Fruit fly (Drosophila melanogaster) whole organism, embryonic: ENCODE results near the gene CG14082.

Source experiments
- Abd-B ChIP-seq: fragments of 200-800 bp; sonication (Bioruptor generic); optimal IDR thresholded peaks from 2 replicates; lab custom pipeline; 2018; ENCODE audit warnings: missing biosample characterization, mild to moderate bottlenecking, missing genetic modification characterization, moderate library complexity
- Asciz ChIP-seq: fragments of 200-800 bp; sonication (Bioruptor generic); optimal IDR thresholded peaks from 2 replicates; lab custom pipeline; 2017; ENCODE audit warnings: missing biosample characterization, mild to moderate bottlenecking, missing genetic modification characterization, missing genetic modification reagents
- BEAF-32 ChIP-seq: fragments of 200-800 bp; sonication (Bioruptor generic); optimal IDR thresholded peaks from 3 replicates; lab custom pipeline; 2017; ENCODE audit warnings: missing biosample characterization, missing genetic modification characterization, mild to moderate bottlenecking, moderate library complexity, missing genetic modification reagents
- CG10654 ChIP-seq: fragments of 200-800 bp; sonication (Bioruptor generic); optimal IDR thresholded peaks from 2 replicates; lab custom pipeline; 2016; ENCODE audit warnings: missing biosample characterization, missing genetic modification characterization
- CG12769 ChIP-seq: fragments of 200-800 bp; sonication (Bioruptor generic); optimal IDR thresholded peaks from 2 replicates; lab custom pipeline; 2019; ENCODE audit warnings: missing biosample characterization, mild to moderate bottlenecking, missing genetic modification characterization, moderate library complexity
- CG1603 ChIP-seq: fragments of 200-800 bp; sonication (Bioruptor generic); optimal IDR thresholded peaks from 2 replicates; lab custom pipeline; 2019; ENCODE audit warnings: missing biosample characterization, mild to moderate bottlenecking, missing genetic modification characterization, moderate library complexity
- CG17361 ChIP-seq: fragments of 200-800 bp; sonication (Bioruptor generic); IDR thresholded peaks from 3 replicates; pipeline ENCODE4 v1.3.6; 2022; ENCODE audit warnings: missing biosample characterization, missing genetic modification characterization
- CG17568 ChIP-seq: fragments of 200-800 bp; sonication (Bioruptor generic); optimal IDR thresholded peaks from 2 replicates; lab custom pipeline; 2018; ENCODE audit warnings: missing biosample characterization, mild to moderate bottlenecking, missing genetic modification characterization, moderate library complexity
- CG3065 ChIP-seq: fragments of 200-800 bp; sonication (Bioruptor generic); optimal IDR thresholded peaks from 2 replicates; lab custom pipeline; 2016; ENCODE audit warnings: missing biosample characterization, missing genetic modification characterization
- CG34376 ChIP-seq: fragments of 200-800 bp; sonication (Bioruptor generic); optimal IDR thresholded peaks from 2 replicates; lab custom pipeline; 2018; ENCODE audit warnings: missing biosample characterization, mild to moderate bottlenecking, missing genetic modification characterization
- CG3847 ChIP-seq: fragments of 200-800 bp; sonication (Bioruptor generic); IDR thresholded peaks from 2 replicates; pipeline ENCODE4 v1.3.6; 2022; ENCODE audit warnings: missing biosample characterization, missing genetic modification characterization
- CG42726 ChIP-seq: fragments of 200-800 bp; sonication (Bioruptor generic); IDR thresholded peaks from 2 replicates; pipeline ENCODE4 v1.3.6; 2022; ENCODE audit warnings: missing biosample characterization, missing genetic modification characterization; ENCODE audit not compliant: partially characterized antibody
- CG6791 ChIP-seq: fragments of 200-800 bp; sonication (Bioruptor generic); IDR thresholded peaks from 3 replicates; pipeline ENCODE4 v1.3.6; 2022; ENCODE audit warnings: missing biosample characterization, missing genetic modification characterization; ENCODE audit not compliant: partially characterized antibody
- CG7271 ChIP-seq: fragments of 200-800 bp; sonication (Bioruptor generic); optimal IDR thresholded peaks from 2 replicates; lab custom pipeline; 2018; ENCODE audit warnings: missing biosample characterization, mild to moderate bottlenecking, missing genetic modification characterization, moderate library complexity
- CG8290 ChIP-seq, 3 experiments: fragments of 200-800 bp; sonication (Bioruptor generic); optimal IDR thresholded peaks; 2 replicates each; lab custom pipeline; 2016 to 2019; ENCODE audit warnings: missing biosample characterization in 3 of 3, missing genetic modification characterization in 3 of 3, mild to moderate bottlenecking in 2 of 3, moderate library complexity in 1 of 3
- CG9797 ChIP-seq: fragments of 200-800 bp; sonication (Bioruptor generic); optimal IDR thresholded peaks from 3 replicates; lab custom pipeline; 2018; ENCODE audit warnings: missing biosample characterization, mild to moderate bottlenecking, missing genetic modification characterization
- CTCF ChIP-seq: fragments of 200-800 bp; sonication (Bioruptor generic); optimal IDR thresholded peaks from 2 replicates; lab custom pipeline; 2017; ENCODE audit warnings: missing biosample characterization, mild to moderate bottlenecking, missing genetic modification characterization, moderate library complexity
- Dp ChIP-seq: fragments of 200-800 bp; sonication (Bioruptor generic); optimal IDR thresholded peaks from 2 replicates; lab custom pipeline; 2018; ENCODE audit warnings: missing biosample characterization, mild to moderate bottlenecking, missing genetic modification characterization, moderate library complexity
- Ets65A ChIP-seq: fragments of 200-800 bp; sonication (Bioruptor generic); peaks from one replicate; lab custom pipeline; 2016; ENCODE audit warnings: missing biosample characterization, missing genetic modification characterization
- HmgD ChIP-seq: fragments of 200-800 bp; sonication (Bioruptor generic); optimal IDR thresholded peaks from 3 replicates; lab custom pipeline; 2016; ENCODE audit warnings: missing biosample characterization, missing genetic modification characterization
- Hr39 ChIP-seq: fragments of >200 bp; optimal IDR thresholded peaks from 2 replicates; lab custom pipeline; 2017
- Jarid2 ChIP-seq: fragments of 200-800 bp; sonication (Bioruptor generic); optimal IDR thresholded peaks from 3 replicates; lab custom pipeline; 2017; ENCODE audit warnings: mild to moderate bottlenecking, missing biosample characterization, missing genetic modification reagents, missing genetic modification characterization
- MBD-R2 ChIP-seq: fragments of 200-800 bp; sonication (Bioruptor generic); IDR thresholded peaks from 2 replicates; pipeline ENCODE4 v1.3.6; 2022; ENCODE audit warnings: missing biosample characterization, missing genetic modification characterization
- Pdp1 ChIP-seq, 2 experiments: fragments of 200-800 bp; sonication (Bioruptor generic); optimal IDR thresholded peaks; 3 replicates each; lab custom pipeline; 2016; ENCODE audit warnings: missing biosample characterization in 2 of 2, missing genetic modification characterization in 2 of 2, mild to moderate bottlenecking in 1 of 2, moderate library complexity in 1 of 2
- Sox102F ChIP-seq: fragments of 200-800 bp; sonication (Bioruptor generic); optimal IDR thresholded peaks from 2 replicates; lab custom pipeline; 2018; ENCODE audit warnings: missing biosample characterization, mild to moderate bottlenecking, missing genetic modification characterization, moderate library complexity
- TFAM ChIP-seq: fragments of 200-800 bp; sonication (Bioruptor generic); optimal IDR thresholded peaks from 2 replicates; lab custom pipeline; 2017; ENCODE audit warnings: missing biosample characterization, missing genetic modification characterization, inconsistent platforms
- Taf1 ChIP-seq: fragments of 200-800 bp; sonication (Bioruptor generic); IDR thresholded peaks from 2 replicates; pipeline ENCODE4 v1.3.6; 2022; ENCODE audit warnings: missing biosample characterization, missing genetic modification characterization
- Vsx1 ChIP-seq: fragments of 200-800 bp; sonication (Bioruptor generic); optimal IDR thresholded peaks from 2 replicates; lab custom pipeline; 2017; ENCODE audit warnings: missing biosample characterization, mild to moderate bottlenecking, missing genetic modification characterization, missing genetic modification reagents
- bcd ChIP-seq: fragments of 200-800 bp; sonication (Bioruptor generic); optimal IDR thresholded peaks from 2 replicates; lab custom pipeline; 2017; ENCODE audit warnings: missing biosample characterization, mild to moderate bottlenecking, missing genetic modification characterization
- chinmo ChIP-seq: fragments of 200-800 bp; sonication (Bioruptor generic); IDR thresholded peaks from 4 replicates; pipeline ENCODE4 v1.3.6; 2022; ENCODE audit warnings: missing biosample characterization, missing genetic modification characterization; ENCODE audit not compliant: partially characterized antibody
- en ChIP-seq: fragments of 200-800 bp; sonication (Bioruptor generic); optimal IDR thresholded peaks from 2 replicates; lab custom pipeline; 2016; ENCODE audit warnings: missing biosample characterization, missing genetic modification characterization
- gce ChIP-seq: fragments of 200-800 bp; sonication (Bioruptor generic); IDR thresholded peaks from 3 replicates; pipeline ENCODE4 v1.3.6; 2022; ENCODE audit warnings: missing biosample characterization, missing genetic modification characterization
- jigr1 ChIP-seq: fragments of 200-800 bp; sonication (Bioruptor generic); IDR thresholded peaks from 3 replicates; pipeline ENCODE4 v1.3.6; 2022; ENCODE audit warnings: missing biosample characterization, missing genetic modification characterization
- jumu ChIP-seq: fragments of 200-800 bp; sonication (Bioruptor generic); optimal IDR thresholded peaks from 3 replicates; lab custom pipeline; 2016; ENCODE audit warnings: missing biosample characterization, missing genetic modification characterization
- ken ChIP-seq: fragments of 200-800 bp; sonication (Bioruptor generic); IDR thresholded peaks from 3 replicates; pipeline ENCODE4 v1.3.6; 2022; ENCODE audit warnings: missing biosample characterization, missing genetic modification characterization
- pho ChIP-seq: fragments of 200-800 bp; sonication (Bioruptor generic); optimal IDR thresholded peaks from 2 replicates; lab custom pipeline; 2016; ENCODE audit warnings: missing biosample characterization, missing genetic modification characterization
- pita ChIP-seq: fragments of 200-800 bp; sonication (Bioruptor generic); optimal IDR thresholded peaks from 2 replicates; lab custom pipeline; 2017; ENCODE audit warnings: missing biosample characterization, mild to moderate bottlenecking, missing genetic modification characterization
- pros ChIP-seq: fragments of 200-800 bp; sonication (Bioruptor generic); optimal IDR thresholded peaks from 3 replicates; lab custom pipeline; 2019; ENCODE audit warnings: missing biosample characterization, mild to moderate bottlenecking, missing genetic modification characterization, moderate library complexity
- sens ChIP-seq: fragments of 200-800 bp; sonication (Bioruptor generic); peaks from one replicate; lab custom pipeline; 2016; ENCODE audit warnings: missing biosample characterization, missing genetic modification characterization
- sens-2 ChIP-seq: fragments of 200-800 bp; sonication (Bioruptor generic); IDR thresholded peaks from 2 replicates; pipeline ENCODE4 v1.3.6; 2022; ENCODE audit warnings: missing biosample characterization, missing genetic modification characterization
- slbo ChIP-seq: fragments of 200-800 bp; sonication (Bioruptor generic); IDR thresholded peaks from 2 replicates; pipeline ENCODE4 v1.3.6; 2022; ENCODE audit warnings: missing biosample characterization, missing genetic modification characterization
- stwl ChIP-seq: fragments of 200-800 bp; sonication (Bioruptor generic); optimal IDR thresholded peaks from 3 replicates; lab custom pipeline; 2018; ENCODE audit warnings: missing biosample characterization, mild to moderate bottlenecking, missing genetic modification characterization, moderate library complexity
- toy ChIP-seq: fragments of 200-800 bp; sonication (Bioruptor generic); IDR thresholded peaks from 2 replicates; pipeline ENCODE4 v1.3.6; 2022; ENCODE audit warnings: missing biosample characterization, missing genetic modification characterization
- trem ChIP-seq: fragments of 200-800 bp; optimal IDR thresholded peaks from 3 replicates; lab custom pipeline; 2019; ENCODE audit warnings: missing biosample characterization, mild to moderate bottlenecking, missing genetic modification characterization, moderate library complexity

Gene CG14082

DNA sequence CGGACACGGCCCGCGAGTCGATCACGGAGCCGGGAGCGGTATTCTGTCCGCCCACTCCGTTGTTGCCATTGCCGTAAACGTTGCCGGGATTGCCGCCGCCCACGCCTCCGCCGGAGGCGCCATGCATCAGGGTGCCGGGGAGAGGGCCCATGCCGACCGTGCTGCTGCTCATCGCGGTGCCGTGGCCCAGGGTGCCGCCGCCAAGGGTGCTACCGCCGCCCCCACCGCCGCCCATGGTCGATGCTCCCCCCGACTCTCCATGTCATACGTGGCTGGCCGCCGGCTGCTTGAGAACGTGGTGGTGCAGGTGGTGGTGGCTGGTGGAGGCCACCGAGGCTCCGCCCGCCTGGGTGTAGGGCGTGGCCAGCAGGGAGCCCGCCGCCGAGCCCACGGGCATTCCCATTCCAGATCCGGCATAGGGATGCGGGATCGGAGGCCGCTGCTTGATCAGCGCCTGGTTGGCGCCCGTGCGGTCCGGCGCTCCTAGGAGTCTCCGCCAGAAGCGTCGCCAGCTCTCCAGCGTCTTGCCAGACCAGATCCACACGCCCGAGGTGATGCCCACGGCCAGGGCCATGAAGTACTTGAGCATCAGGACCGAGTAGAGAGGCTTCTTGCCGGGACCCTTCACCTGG is 5.3 kb upstream of the CG14082 start:
- TF ChIP-seq Hr39 (lab: Kevin White, UChicago) (peak; percentile 74), Sox102F (GFP tag; lab: Kevin White, UChicago) (no peak), sens (GFP tag; lab: Kevin White, UChicago) (peak; percentile 26), Ets65A (GFP tag; lab: Kevin White, UChicago) (peak; percentile 81), sens-2 (GFP tag; lab: Robert Waterston, UW) (no peak), chinmo (GFP tag; lab: Robert Waterston, UW) (0 out of 4 replicates have a peak, but pooled peaks have one; percentile 31), gce (GFP tag; lab: Robert Waterston, UW) (no peak)

DNA sequence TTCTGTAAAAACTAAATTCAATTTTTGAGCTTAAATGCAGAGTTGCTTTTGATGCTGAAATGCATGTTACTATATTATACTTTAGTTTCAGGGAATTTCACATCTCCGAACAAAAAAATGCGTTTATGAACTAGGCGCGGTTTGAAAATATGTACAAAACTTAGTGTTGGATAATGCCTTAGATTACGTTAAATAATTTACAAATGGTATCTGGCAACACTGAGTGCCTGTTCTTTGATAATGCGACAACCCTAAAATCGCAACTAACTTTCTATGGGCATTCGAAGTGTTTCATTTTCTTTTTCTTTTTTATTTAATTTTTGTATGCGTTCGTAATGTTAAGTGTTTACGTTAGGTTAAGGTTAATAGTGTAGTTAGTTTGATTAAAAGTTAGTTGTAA is 3.8 kb upstream of the CG14082 start:
- peak; percentile 95 for TF ChIP-seq stwl (tag; lab: Kevin White, UChicago)
- TF ChIP-seq CG7271 (tag; lab: Kevin White, UChicago), result no peak

- TF ChIP-seq CG3847 (GFP tag; lab: Robert Waterston, UW), result peak; percentile 47
- TF ChIP-seq Vsx1 (GFP tag; lab: Kevin White, UChicago), result peak; percentile 96
- no peak for TF ChIP-seq CG9797 (GFP tag; lab: Kevin White, UChicago)
- TF ChIP-seq CG17568 (GFP tag; lab: Kevin White, UChicago), result no peak
- TF ChIP-seq Jarid2 (GFP tag; lab: Kevin White, UChicago), result peak; percentile 34
- 0 out of 3 replicates have a peak, but pooled peaks have one; percentile 40 for TF ChIP-seq ken
- no peak for TF ChIP-seq CG34376 (GFP tag; lab: Kevin White, UChicago)
- TF ChIP-seq trem (tag; lab: Kevin White, UChicago), result peak; percentile 52
- TF ChIP-seq MBD-R2 (GFP tag; lab: Robert Waterston, UW), result 0 out of 2 replicates have a peak, but pooled peaks have one; percentile 11
- peak; percentile 31 for TF ChIP-seq CG12769
- TF ChIP-seq CG17361, result 0 out of 3 replicates have a peak, but pooled peaks have one; percentile 7
- no peak for TF ChIP-seq toy (GFP tag; lab: Robert Waterston, UW)
- peak; percentile 58; the same call in 1 of the 3 replicates for TF ChIP-seq CG6791
- TF ChIP-seq bcd (GFP tag; lab: Kevin White, UChicago), result peak; percentile 88
- TF ChIP-seq pho (GFP tag; lab: Kevin White, UChicago), result peak; percentile 20
- TF ChIP-seq en, result no peak
- TF ChIP-seq CG10654 (GFP tag; lab: Kevin White, UChicago), result no peak
- TF ChIP-seq slbo (GFP tag; lab: Robert Waterston, UW), result peak; percentile 29; the same call in 1 of the 2 replicates
- TF ChIP-seq CG1603 (tag; lab: Kevin White, UChicago), result peak; percentile 31
- no peak for TF ChIP-seq CG3065
- peak; percentile 46 for TF ChIP-seq BEAF-32 (GFP tag; lab: Kevin White, UChicago)
- peak; percentile 79; the same call in 1 of the 2 replicates for TF ChIP-seq CG42726 (GFP tag; lab: Robert Waterston, UW)
- peak; percentile 0 for TF ChIP-seq jumu (GFP tag; lab: Kevin White, UChicago)
- TF ChIP-seq Abd-B, result peak; percentile 63
- peak; percentile 85 for TF ChIP-seq CG8290 (GFP tag; optimal IDR thresholded peaks at IDR 0.05; lab: Kevin White, UChicago)
- TF ChIP-seq CG8290 (tag; optimal IDR thresholded peaks at IDR 0.05; lab: Kevin White, UChicago), result peak; percentile 9 to 89
- TF ChIP-seq Asciz (GFP tag; lab: Kevin White, UChicago), result no peak
- no peak for TF ChIP-seq TFAM (GFP tag; lab: Kevin White, UChicago)
- TF ChIP-seq pros (GFP tag; lab: Kevin White, UChicago), result no peak
- no peak for TF ChIP-seq Taf1 (GFP tag; lab: Robert Waterston, UW)
- TF ChIP-seq Pdp1 (GFP tag; optimal IDR thresholded peaks at IDR 0.05; lab: Kevin White, UChicago), result peak in 1 of 2 experiments; percentile 9
- peak; percentile 61 for TF ChIP-seq Dp (GFP tag; lab: Kevin White, UChicago)
- TF ChIP-seq HmgD (GFP tag; lab: Kevin White, UChicago), result peak; percentile 86
- peak; percentile 99 for TF ChIP-seq pita
- peak; percentile 85 for TF ChIP-seq CTCF
- no peak for TF ChIP-seq jigr1 (GFP tag; lab: Robert Waterston, UW)
These were observed 1.6 kb upstream of the CG14082 start for dm6 chr3L:19140084-19141011.
